Worm (Caenorhabditis elegans): Measurements from ENCODE around the gene arrd-18.

DNA sequence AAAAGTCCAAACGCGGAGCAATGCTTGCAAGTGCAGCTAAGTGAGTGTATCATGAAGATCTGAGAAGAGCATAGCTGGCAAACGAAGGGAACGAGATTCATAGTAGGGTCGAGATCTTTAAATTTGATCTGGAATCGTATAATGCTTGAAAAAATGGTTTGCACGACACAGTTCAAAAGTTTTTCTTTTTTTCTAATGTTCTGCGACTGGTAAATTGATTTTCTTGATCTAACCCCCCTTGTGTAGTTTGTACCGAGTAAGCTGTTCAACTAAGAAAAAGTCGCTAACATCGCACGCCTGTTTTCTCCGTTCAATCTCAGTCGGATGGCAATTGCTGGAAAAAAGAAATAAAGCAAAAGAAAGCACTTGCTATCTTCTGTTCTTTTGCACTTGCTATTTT is 8.5 kb upstream of the arrd-18 start, which contains the start of gene C17B7.14:
- no peak for TF ChIP-seq lin-13 (tag; optimal IDR thresholded peaks at IDR 0.05)
- TF ChIP-seq nhr-76 (tag; optimal IDR thresholded peaks at IDR 0.05), result no peak
- TF ChIP-seq unc-62 (GFP tag; optimal IDR thresholded peaks at IDR 0.05), result no peak
- TF ChIP-seq lsy-2 (tag; optimal IDR thresholded peaks at IDR 0.05), result no peak
- no peak for TF ChIP-seq nhr-237 (tag; optimal IDR thresholded peaks at IDR 0.05)
- TF ChIP-seq snpc-4 (tag; optimal IDR thresholded peaks at IDR 0.05), result no peak
- TF ChIP-seq blmp-1 (tag; optimal IDR thresholded peaks at IDR 0.05), result no peak
- no peak for TF ChIP-seq elt-1 (tag; optimal IDR thresholded peaks at IDR 0.05; ENCODE audit: borderline replicate concordance, insufficient read depth)
- TF ChIP-seq bed-3 (GFP tag; optimal IDR thresholded peaks at IDR 0.05), result no peak
- TF ChIP-seq unc-39 (tag; optimal IDR thresholded peaks at IDR 0.05), result no peak
- TF ChIP-seq pha-4 (tag; optimal IDR thresholded peaks at IDR 0.05), result no peak
